Worm (Caenorhabditis elegans) whole organism, young adult: ENCODE results near the gene Y41G9A.5.
A peak's percentile ranks its signal among the peaks of the same experiment; 100 is the strongest.

Source experiments
- B0019.2 ChIP-seq: fragments of 200-800 bp; sonication (Bioruptor generic); conservative IDR thresholded peaks from 2 replicates; pipeline ENCODE4 v1.3.6; 2022; ENCODE audit warnings: missing genetic modification reagents, missing genetic modification characterization, missing compliant biosample characterization
- C17E4.6 ChIP-seq: fragments of 200-800 bp; sonication (Bioruptor generic); IDR thresholded peaks from 2 replicates; pipeline ENCODE4 v1.3.6; 2022; ENCODE audit warnings: missing genetic modification reagents, missing genetic modification characterization, missing compliant biosample characterization
- D2030.7 ChIP-seq: fragments of 200-800 bp; sonication (Bioruptor generic); IDR thresholded peaks from 2 replicates; pipeline ENCODE4 v1.3.6; 2022; ENCODE audit warnings: missing genetic modification reagents, missing genetic modification characterization, missing compliant biosample characterization
- F10E7.11 ChIP-seq: sonication (generic microtip); optimal IDR thresholded peaks from 2 replicates; lab custom pipeline; 2017; ENCODE audit warnings: mild to moderate bottlenecking, missing genetic modification characterization, moderate library complexity, missing compliant biosample characterization
- F49E8.2 ChIP-seq: sonication (generic microtip); optimal IDR thresholded peaks from 3 replicates; lab custom pipeline; 2017; ENCODE audit warnings: missing genetic modification characterization, mild to moderate bottlenecking, missing compliant biosample characterization, antibody characterized with exemption, moderate library complexity; ENCODE audit not compliant: insufficient read depth
- K12H6.12 ChIP-seq: fragments of 200-800 bp; sonication (Bioruptor generic); optimal IDR thresholded peaks from 2 replicates; lab custom pipeline; 2018; ENCODE audit warnings: mild to moderate bottlenecking, missing genetic modification characterization, missing compliant biosample characterization
- T26A5.8 ChIP-seq: sonication (generic microtip); optimal IDR thresholded peaks from 2 replicates; lab custom pipeline; 2016; ENCODE audit warnings: missing genetic modification characterization, missing compliant biosample characterization
- Y79H2A.3 ChIP-seq: fragments of 200-800 bp; sonication (Bioruptor generic); conservative IDR thresholded peaks from 2 replicates; pipeline ENCODE4 v1.3.6; 2022; ENCODE audit warnings: missing genetic modification reagents, missing genetic modification characterization, missing compliant biosample characterization
- ZK185.1 ChIP-seq: sonication (generic microtip); optimal IDR thresholded peaks from 2 replicates; lab custom pipeline; 2016; ENCODE audit warnings: mild to moderate bottlenecking, missing genetic modification characterization, missing compliant biosample characterization; ENCODE audit not compliant: poor library complexity, severe bottlenecking
- ama-1 ChIP-seq, 3 experiments: fragments of 150-350 bp in 1 of 3; sonication (generic microtip) in 2 of 3; optimal IDR thresholded peaks; 2 replicates each; lab custom pipeline; 2014 to 2018; ENCODE audit warnings: missing biosample characterization in 2 of 3, missing genetic modification characterization in 2 of 3, missing genetic modification reagents in 2 of 3
- atf-7 ChIP-seq: sonication (generic microtip); optimal IDR thresholded peaks from 2 replicates; lab custom pipeline; 2017; ENCODE audit warnings: mild to moderate bottlenecking, missing genetic modification characterization, missing compliant biosample characterization
- attf-3 ChIP-seq: fragments of 200-800 bp; sonication (Bioruptor generic); conservative IDR thresholded peaks from 2 replicates; pipeline ENCODE4 v1.3.6; 2022; ENCODE audit warnings: missing genetic modification reagents, missing genetic modification characterization, missing compliant biosample characterization
- bed-1 ChIP-seq: fragments of 200-800 bp; sonication (Bioruptor generic); IDR thresholded peaks from 2 replicates; pipeline ENCODE4 v1.3.6; 2022; ENCODE audit warnings: missing genetic modification reagents, missing genetic modification characterization, missing compliant biosample characterization
- cebp-2 ChIP-seq: fragments of 200-800 bp; sonication (Bioruptor generic); IDR thresholded peaks from 2 replicates; pipeline ENCODE4 v1.3.6; 2022; ENCODE audit warnings: missing genetic modification characterization, missing compliant biosample characterization
- ceh-100 ChIP-seq: fragments of 200-800 bp; sonication (Bioruptor generic); IDR thresholded peaks from 2 replicates; pipeline ENCODE4 v1.3.6; 2022; ENCODE audit warnings: missing genetic modification reagents, missing genetic modification characterization, missing compliant biosample characterization
- dox-1 ChIP-seq: fragments of 200-800 bp; sonication (Bioruptor generic); IDR thresholded peaks from 2 replicates; pipeline ENCODE4 v1.3.6; 2022; ENCODE audit warnings: missing genetic modification reagents, missing genetic modification characterization, missing compliant biosample characterization
- ets-4 ChIP-seq: fragments of 200-800 bp; sonication (Bioruptor generic); optimal IDR thresholded peaks from 2 replicates; lab custom pipeline; 2018; ENCODE audit warnings: mild to moderate bottlenecking, missing genetic modification characterization, missing compliant biosample characterization
- gei-17 ChIP-seq: fragments of 200-800 bp; sonication (Bioruptor generic); optimal IDR thresholded peaks from 2 replicates; lab custom pipeline; 2018; ENCODE audit warnings: mild to moderate bottlenecking, missing genetic modification characterization, missing compliant biosample characterization
- hmg-1.2 ChIP-seq: fragments of 200-800 bp; sonication (Bioruptor generic); IDR thresholded peaks from 2 replicates; pipeline ENCODE4 v1.3.6; 2022; ENCODE audit warnings: missing genetic modification reagents, missing genetic modification characterization, missing compliant biosample characterization
- lag-1 ChIP-seq: fragments of 200-800 bp; sonication (Bioruptor generic); IDR thresholded peaks from 2 replicates; pipeline ENCODE4 v1.3.6; 2022; ENCODE audit warnings: missing genetic modification reagents, missing genetic modification characterization, missing compliant biosample characterization
- let-607 ChIP-seq, 2 experiments: fragments of 200-800 bp in 1 of 2; sonication (Bioruptor generic) in 1 of 2; sonication (generic microtip) in 1 of 2; optimal IDR thresholded peaks; 2 replicates each; lab custom pipeline; 2016 to 2018; ENCODE audit warnings: mild to moderate bottlenecking in 2 of 2, missing compliant biosample characterization in 2 of 2, missing genetic modification characterization in 2 of 2, moderate library complexity in 2 of 2, missing genotype in 1 of 2
- lin-26 ChIP-seq: fragments of 200-800 bp; sonication (Bioruptor generic); IDR thresholded peaks from 2 replicates; pipeline ENCODE4 v1.3.6; 2022; ENCODE audit warnings: missing genetic modification reagents, missing genetic modification characterization, missing compliant biosample characterization
- lin-40 ChIP-seq: sonication (generic microtip); optimal IDR thresholded peaks from 2 replicates; lab custom pipeline; 2016; ENCODE audit warnings: missing genetic modification characterization, mild to moderate bottlenecking, missing compliant biosample characterization, missing genotype, missing genetic modification reagents
- lsl-1 ChIP-seq: fragments of 200-800 bp; sonication (Bioruptor generic); optimal IDR thresholded peaks from 2 replicates; lab custom pipeline; 2018; ENCODE audit warnings: mild to moderate bottlenecking, missing genetic modification characterization, moderate library complexity, missing compliant biosample characterization
- madf-10 ChIP-seq: sonication (generic microtip); optimal IDR thresholded peaks from 2 replicates; lab custom pipeline; 2016; ENCODE audit warnings: mild to moderate bottlenecking, missing genetic modification characterization, missing compliant biosample characterization
- madf-6 ChIP-seq: fragments of 200-800 bp; sonication (Bioruptor generic); IDR thresholded peaks from 2 replicates; pipeline ENCODE4 v1.3.6; 2022; ENCODE audit warnings: missing genetic modification reagents, missing genetic modification characterization, missing compliant biosample characterization
- mxl-1 ChIP-seq: sonication (generic microtip); optimal IDR thresholded peaks from 2 replicates; lab custom pipeline; 2016; ENCODE audit warnings: missing genetic modification characterization, missing compliant biosample characterization
- nfyb-1 ChIP-seq: fragments of 200-800 bp; sonication (Bioruptor generic); IDR thresholded peaks from 2 replicates; pipeline ENCODE4 v1.3.6; 2022; ENCODE audit warnings: missing genetic modification reagents, missing genetic modification characterization, missing compliant biosample characterization
- nhr-27 ChIP-seq: fragments of 200-800 bp; sonication (Bioruptor generic); optimal IDR thresholded peaks from 2 replicates; lab custom pipeline; 2018; ENCODE audit warnings: mild to moderate bottlenecking, missing genetic modification characterization, moderate library complexity, missing compliant biosample characterization
- nhr-80 ChIP-seq: sonication (generic microtip); optimal IDR thresholded peaks from 2 replicates; lab custom pipeline; 2016; ENCODE audit warnings: missing genetic modification characterization, missing compliant biosample characterization
- pha-4 ChIP-seq: fragments of 150-350 bp; sonication (generic microtip); optimal IDR thresholded peaks from 2 replicates; lab custom pipeline; 2014; ENCODE audit warnings: missing biosample characterization, missing genetic modification reagents, missing genetic modification characterization
- rec-8 ChIP-seq, 2 experiments: sonication (generic microtip); optimal IDR thresholded peaks; 2 replicates each; lab custom pipeline; 2016; ENCODE audit warnings: mild to moderate bottlenecking in 2 of 2, missing genetic modification characterization in 2 of 2, missing genetic modification reagents in 2 of 2, missing genotype in 2 of 2, missing biosample characterization in 1 of 2, missing compliant biosample characterization in 1 of 2, moderate library complexity in 1 of 2
- repo-1 ChIP-seq: sonication (generic microtip); optimal IDR thresholded peaks from 2 replicates; lab custom pipeline; 2017; ENCODE audit warnings: mild to moderate bottlenecking, missing genetic modification characterization, missing compliant biosample characterization
- sdz-38 ChIP-seq: sonication (generic microtip); optimal IDR thresholded peaks from 2 replicates; lab custom pipeline; 2016; ENCODE audit warnings: missing genotype, missing genetic modification characterization, missing compliant biosample characterization
- zfh-2 ChIP-seq: fragments of 200-800 bp; sonication (Bioruptor generic); conservative IDR thresholded peaks from 2 replicates; pipeline ENCODE4 v1.3.6; 2022; ENCODE audit warnings: missing genetic modification reagents, missing genetic modification characterization, missing compliant biosample characterization
- zim-3 ChIP-seq: sonication (generic microtip); optimal IDR thresholded peaks from 2 replicates; lab custom pipeline; 2017; ENCODE audit warnings: mild to moderate bottlenecking, missing genetic modification characterization, moderate library complexity, missing compliant biosample characterization
- ztf-18 ChIP-seq: sonication (generic microtip); optimal IDR thresholded peaks from 2 replicates; lab custom pipeline; 2016; ENCODE audit warnings: missing genotype, mild to moderate bottlenecking, missing genetic modification characterization, missing compliant biosample characterization
- ztf-25 ChIP-seq: fragments of 200-800 bp; sonication (Bioruptor generic); IDR thresholded peaks from 2 replicates; pipeline ENCODE4 v1.3.6; 2022; ENCODE audit warnings: missing genetic modification reagents, missing genetic modification characterization, missing compliant biosample characterization
- ztf-28 ChIP-seq: fragments of 200-800 bp; sonication (Bioruptor generic); IDR thresholded peaks from 2 replicates; pipeline ENCODE4 v1.3.6; 2022; ENCODE audit warnings: missing genetic modification reagents, missing genetic modification characterization, missing compliant biosample characterization
- ztf-6 ChIP-seq: fragments of 200-800 bp; sonication (Bioruptor generic); IDR thresholded peaks from 2 replicates; pipeline ENCODE4 v1.3.6; 2022; ENCODE audit warnings: missing genetic modification reagents, missing genetic modification characterization, missing compliant biosample characterization

Y41G9A.5 gene

DNA sequence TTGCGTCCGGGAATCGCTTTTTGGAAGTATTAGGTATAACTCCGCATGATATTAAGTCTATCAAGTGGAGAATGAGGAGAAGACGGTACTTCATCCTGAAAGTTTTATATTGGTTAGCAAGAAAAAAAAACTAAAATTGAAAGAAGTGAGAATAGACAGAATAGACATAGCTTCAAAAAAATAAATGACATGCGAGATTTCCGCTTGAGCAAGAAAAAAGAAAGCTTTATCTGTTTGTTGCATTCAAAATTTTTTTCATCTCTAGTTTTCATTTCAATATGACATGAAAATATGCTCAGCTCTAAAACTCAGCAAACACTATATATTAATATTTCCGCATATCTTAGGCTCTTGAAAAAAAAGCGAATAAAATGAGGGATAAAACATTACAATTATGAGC, 22.6 kb upstream of the Y41G9A.5 start, which contains the start of gene hst-3.2:
TSS of gene hst-3.2 (minus strand) at position 101 of the 400 bp plus-strand sequence.
- TF ChIP-seq F49E8.2 (tag; lab: Kevin White, UChicago): no peak
- TF ChIP-seq D2030.7: no peak
- TF ChIP-seq mxl-1 (tag; lab: Kevin White, UChicago): no peak
- TF ChIP-seq gei-17 (GFP tag; lab: Kevin White, UChicago): no peak
- TF ChIP-seq zim-3 (tag; lab: Kevin White, UChicago): no peak
- TF ChIP-seq lin-40 (tag; lab: Kevin White, UChicago): no peak
- TF ChIP-seq atf-7 (tag; lab: Kevin White, UChicago): no peak
- TF ChIP-seq pha-4: no peak
- no peak for TF ChIP-seq C17E4.6
- no peak for TF ChIP-seq ceh-100 (GFP tag; lab: Robert Waterston, UW)
- no peak for TF ChIP-seq nhr-80 (tag; lab: Kevin White, UChicago)
- no peak for TF ChIP-seq nfyb-1 (GFP tag; lab: Robert Waterston, UW)
- no peak for TF ChIP-seq let-607 (tag; optimal IDR thresholded peaks at IDR 0.05; lab: Kevin White, UChicago)
- TF ChIP-seq repo-1: no peak
- TF ChIP-seq ZK185.1: no peak
- TF ChIP-seq dox-1 (GFP tag; lab: Robert Waterston, UW): no peak
- no peak for TF ChIP-seq sdz-38

DNA sequence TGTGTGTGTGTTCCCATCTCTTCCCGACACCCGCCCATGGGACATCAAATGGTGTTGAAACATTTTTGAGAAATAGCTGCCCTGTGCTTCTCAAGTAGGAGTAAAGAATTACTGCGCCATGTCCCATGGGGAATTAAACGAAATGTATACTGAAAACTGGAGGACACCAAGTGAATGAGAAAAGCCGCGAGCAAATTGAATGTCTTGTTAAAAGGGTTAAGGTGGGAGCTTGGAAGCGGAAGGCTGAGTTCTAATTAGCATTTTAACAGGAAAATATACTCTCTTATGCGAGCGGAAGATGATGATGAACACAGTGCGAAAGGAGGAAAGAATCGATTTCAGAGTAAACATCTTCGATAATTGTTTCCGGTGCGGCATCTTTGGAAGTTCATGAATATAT, 22.0 kb upstream of the Y41G9A.5 start:
- no peak for TF ChIP-seq rec-8 (tag; optimal IDR thresholded peaks at IDR 0.05; lab: Kevin White, UChicago)
- 0 out of 2 replicates have a peak, but pooled peaks have one; percentile 27 for TF ChIP-seq zfh-2 (GFP tag; lab: Robert Waterston, UW)
- TF ChIP-seq mxl-1 (tag; lab: Kevin White, UChicago): no peak
- no peak for TF ChIP-seq B0019.2
- no peak for TF ChIP-seq attf-3 (GFP tag; lab: Robert Waterston, UW)

ce11 chrX:2925950-2926349, 20.5 kb upstream of the Y41G9A.5 start:
- TF ChIP-seq mxl-1 (tag; lab: Kevin White, UChicago) (no peak), ztf-28 (GFP tag; lab: Robert Waterston, UW) (no peak), T26A5.8 (no peak), ztf-18 (tag; lab: Kevin White, UChicago) (no peak), madf-6 (GFP tag; lab: Robert Waterston, UW) (no peak), ztf-25 (GFP tag; lab: Robert Waterston, UW) (no peak)

- no peak for TF ChIP-seq bed-1 (GFP tag; lab: Robert Waterston, UW)
- no peak for TF ChIP-seq hmg-1.2 (GFP tag; lab: Robert Waterston, UW)
- no peak for TF ChIP-seq lag-1
- no peak for TF ChIP-seq ztf-6 (GFP tag; lab: Robert Waterston, UW)
- TF ChIP-seq lsl-1 (GFP tag; lab: Kevin White, UChicago): no peak
- no peak for TF ChIP-seq repo-1
- no peak for TF ChIP-seq F49E8.2 (tag; lab: Kevin White, UChicago)
- TF ChIP-seq nhr-27 (tag; lab: Kevin White, UChicago): no peak
- no peak for TF ChIP-seq F10E7.11
- no peak for TF ChIP-seq Y79H2A.3
- no peak for TF ChIP-seq madf-10 (tag; lab: Kevin White, UChicago)
- no peak for TF ChIP-seq B0019.2
- TF ChIP-seq ets-4: no peak
- TF ChIP-seq madf-6 (GFP tag; lab: Robert Waterston, UW): no peak
- TF ChIP-seq lin-26 (GFP tag; lab: Robert Waterston, UW): no peak
- TF ChIP-seq ZK185.1: no peak
- no peak for TF ChIP-seq cebp-2 (GFP tag; lab: Robert Waterston, UW)
- no peak for TF ChIP-seq K12H6.12 (tag; lab: Kevin White, UChicago)
- TF ChIP-seq ztf-18 (tag; lab: Kevin White, UChicago): no peak
- TF ChIP-seq ama-1 (optimal IDR thresholded peaks at IDR 0.05; lab: Kevin White, UChicago): no peak
- no peak for TF ChIP-seq ama-1 (GFP tag; optimal IDR thresholded peaks at IDR 0.05; lab: Kevin White, UChicago)
Observed at ce11 chrX:2927576-2927975, 18.9 kb upstream of the Y41G9A.5 start.
